Worm (Caenorhabditis elegans): Measurements from ENCODE around the gene irk-2.

Gene irk-2

DNA sequence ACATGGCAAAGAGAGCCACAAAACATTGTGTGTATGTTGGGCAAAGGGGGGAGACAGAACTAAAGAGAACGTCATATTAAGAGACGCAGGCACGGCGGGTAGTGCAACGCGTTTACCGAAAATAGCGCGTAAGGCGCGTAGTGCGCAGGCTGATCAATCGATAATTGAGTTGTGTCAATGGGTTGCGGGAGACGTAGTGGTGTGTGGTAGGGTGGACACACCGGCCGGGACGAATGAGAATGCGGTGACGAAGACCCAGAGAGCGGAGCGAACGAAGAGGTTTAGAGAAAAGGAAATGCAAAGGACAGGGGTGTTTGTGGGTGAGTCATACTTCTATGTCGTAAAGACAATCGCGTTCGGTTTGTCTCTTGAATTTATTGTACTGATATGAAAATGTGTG lies 13.4 kb upstream of the irk-2 start (continued):
- TF ChIP-seq F13H6.1 (tag; optimal IDR thresholded peaks at IDR 0.05) (peak; percentile 71), peb-1 (tag; optimal IDR thresholded peaks at IDR 0.05) (no peak), R02D3.7 (tag; optimal IDR thresholded peaks at IDR 0.05) (no peak), sma-3 (GFP tag; optimal IDR thresholded peaks at IDR 0.05) (peak; percentile 76), ama-1 (optimal IDR thresholded peaks at IDR 0.05) (no peak), nhr-11 (tag; optimal IDR thresholded peaks at IDR 0.05) (no peak), unc-55 (GFP tag; optimal IDR thresholded peaks at IDR 0.05) (peak; percentile 33), unc-62 (GFP tag; optimal IDR thresholded peaks at IDR 0.05) (no peak)

DNA sequence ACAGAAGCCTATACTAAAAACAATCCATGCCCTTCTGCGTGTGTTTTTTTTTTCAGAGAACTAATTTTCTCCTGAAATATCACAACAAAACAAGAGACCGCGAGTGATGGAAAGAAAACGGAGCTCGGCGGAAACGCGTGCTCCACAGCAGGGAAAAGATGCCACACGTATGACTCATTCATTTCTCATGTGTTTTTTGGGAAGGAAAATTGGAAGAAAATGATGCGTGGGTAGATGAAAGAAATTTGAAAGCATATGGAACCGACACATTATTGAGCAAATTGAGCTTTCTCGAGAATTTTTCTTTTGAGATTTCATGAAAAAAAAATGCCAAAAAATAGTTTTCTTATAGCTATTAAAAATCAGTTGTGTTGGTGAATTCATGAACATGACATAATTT lies 12.0 kb upstream of the irk-2 start:
- TF ChIP-seq nhr-25 (tag; optimal IDR thresholded peaks at IDR 0.05): no peak
- TF ChIP-seq elt-1 (tag; optimal IDR thresholded peaks at IDR 0.05): no peak
- peak; percentile 47 for TF ChIP-seq fos-1 (tag; optimal IDR thresholded peaks at IDR 0.05)
- peak; percentile 4 for TF ChIP-seq C34F6.9 (tag; optimal IDR thresholded peaks at IDR 0.05)
- TF ChIP-seq crh-2 (tag; optimal IDR thresholded peaks at IDR 0.05): peak; percentile 2

DNA sequence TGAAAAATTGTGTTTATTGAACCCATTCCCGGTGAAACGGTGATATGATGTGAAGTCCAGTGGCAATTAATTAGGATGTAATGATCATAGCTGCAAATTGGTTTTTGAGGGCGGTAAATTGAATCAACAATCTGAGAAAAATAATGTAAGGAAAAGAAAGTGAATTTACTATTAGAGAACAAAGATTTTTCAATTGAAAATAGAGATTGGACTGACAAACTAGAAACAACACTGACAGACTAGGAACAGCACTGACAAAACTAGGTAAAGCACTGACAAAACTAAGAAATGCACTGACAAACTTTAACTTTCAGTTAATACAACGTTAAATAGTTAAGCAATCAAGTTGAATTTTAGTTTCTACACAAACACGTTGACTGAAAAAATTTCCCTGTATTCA lies 11.6 kb upstream of the irk-2 start, which contains the start of gene sli-1:
Gene sli-1, minus strand, starts transcription at position 101 of the 400 bp plus-strand sequence.
- TF ChIP-seq R02D3.7 (tag; optimal IDR thresholded peaks at IDR 0.05) (no peak), skn-1 (tag; optimal IDR thresholded peaks at IDR 0.05) (no peak), peb-1 (tag; optimal IDR thresholded peaks at IDR 0.05) (no peak), ceh-16 (tag; optimal IDR thresholded peaks at IDR 0.05) (no peak), lin-11 (tag; optimal IDR thresholded peaks at IDR 0.05) (no peak), Y55F3AM.14 (GFP tag; optimal IDR thresholded peaks at IDR 0.05) (no peak), mdl-1 (tag; optimal IDR thresholded peaks at IDR 0.05) (no peak), aly-2 (tag; optimal IDR thresholded peaks at IDR 0.05) (no peak), unc-62 (GFP tag; optimal IDR thresholded peaks at IDR 0.05) (no peak), ztf-4 (tag; optimal IDR thresholded peaks at IDR 0.05) (no peak), sma-9 (GFP tag; optimal IDR thresholded peaks at IDR 0.05) (no peak), sma-9 (tag; optimal IDR thresholded peaks at IDR 0.05) (no peak), elt-3 (tag; optimal IDR thresholded peaks at IDR 0.05) (no peak), gmeb-1 (tag; optimal IDR thresholded peaks at IDR 0.05) (no peak), nhr-129 (tag; optimal IDR thresholded peaks at IDR 0.05) (no peak)

DNA sequence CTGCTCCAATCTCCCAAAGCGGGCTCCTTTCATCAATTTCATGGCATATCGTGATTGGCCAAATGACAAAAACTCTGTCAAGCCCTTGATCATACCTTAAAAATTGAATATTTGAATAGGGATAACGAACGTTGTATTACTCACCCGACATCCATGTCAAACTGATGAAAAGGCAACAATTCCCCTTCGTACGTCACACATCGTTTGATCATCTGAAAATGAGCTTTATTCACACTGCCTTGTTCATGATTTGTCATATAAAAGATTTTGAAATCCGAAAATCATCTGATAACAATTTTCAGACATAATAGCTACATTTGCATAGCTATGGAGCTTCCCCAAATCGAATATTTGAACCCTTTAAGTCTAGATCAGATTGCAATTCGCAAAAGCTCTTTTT lies 7.8 kb downstream of the irk-2 start, which contains the start of gene M02A10.1:
Gene M02A10.1, plus strand, starts transcription at position 301 of the 400 bp plus-strand sequence.
- no peak for TF ChIP-seq mab-5 (tag; optimal IDR thresholded peaks at IDR 0.05)

DNA sequence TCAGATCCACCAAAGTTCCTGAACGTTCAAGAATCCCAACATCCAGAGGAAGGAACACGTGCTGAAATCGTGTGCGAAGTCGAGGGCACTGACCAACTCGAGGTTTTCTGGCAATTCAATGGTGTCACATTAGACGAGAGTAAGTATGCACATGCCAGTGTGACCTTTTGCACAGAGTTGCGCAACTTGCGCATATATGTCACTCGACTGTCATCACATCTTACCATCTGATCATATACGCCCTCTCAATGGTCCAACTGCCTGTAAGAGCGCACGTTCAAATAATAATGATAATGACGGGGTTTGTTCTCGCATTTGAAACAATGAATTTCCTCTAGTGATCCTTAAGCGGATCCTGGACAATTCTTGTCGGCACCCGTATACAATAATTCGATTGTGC lies 18.0 kb downstream of the irk-2 start:
- TF ChIP-seq nhr-12 (tag; optimal IDR thresholded peaks at IDR 0.05) (no peak), Y55F3AM.14 (GFP tag; optimal IDR thresholded peaks at IDR 0.05) (no peak), lsy-2 (tag; optimal IDR thresholded peaks at IDR 0.05) (no peak), dmd-4 (tag; optimal IDR thresholded peaks at IDR 0.05) (no peak), zag-1 (tag; optimal IDR thresholded peaks at IDR 0.05) (no peak), F13H6.1 (tag; optimal IDR thresholded peaks at IDR 0.05) (no peak), nhr-77 (tag; optimal IDR thresholded peaks at IDR 0.05) (no peak), nhr-10 (tag; optimal IDR thresholded peaks at IDR 0.05) (no peak), nhr-11 (tag; optimal IDR thresholded peaks at IDR 0.05) (no peak), fos-1 (tag; optimal IDR thresholded peaks at IDR 0.05) (no peak), ztf-4 (tag; optimal IDR thresholded peaks at IDR 0.05) (no peak), lin-11 (tag; optimal IDR thresholded peaks at IDR 0.05) (no peak), mdl-1 (tag; optimal IDR thresholded peaks at IDR 0.05) (no peak), ZK546.5 (tag; optimal IDR thresholded peaks at IDR 0.05) (no peak), blmp-1 (tag; optimal IDR thresholded peaks at IDR 0.05; ENCODE audit: insufficient read depth) (no peak), egl-27 (tag; optimal IDR thresholded peaks at IDR 0.05) (no peak), lin-13 (GFP tag; optimal IDR thresholded peaks at IDR 0.05) (no peak)
